Worm (Caenorhabditis elegans): Measurements from ENCODE around the gene mcm-5.

Gene mcm-5

DNA sequence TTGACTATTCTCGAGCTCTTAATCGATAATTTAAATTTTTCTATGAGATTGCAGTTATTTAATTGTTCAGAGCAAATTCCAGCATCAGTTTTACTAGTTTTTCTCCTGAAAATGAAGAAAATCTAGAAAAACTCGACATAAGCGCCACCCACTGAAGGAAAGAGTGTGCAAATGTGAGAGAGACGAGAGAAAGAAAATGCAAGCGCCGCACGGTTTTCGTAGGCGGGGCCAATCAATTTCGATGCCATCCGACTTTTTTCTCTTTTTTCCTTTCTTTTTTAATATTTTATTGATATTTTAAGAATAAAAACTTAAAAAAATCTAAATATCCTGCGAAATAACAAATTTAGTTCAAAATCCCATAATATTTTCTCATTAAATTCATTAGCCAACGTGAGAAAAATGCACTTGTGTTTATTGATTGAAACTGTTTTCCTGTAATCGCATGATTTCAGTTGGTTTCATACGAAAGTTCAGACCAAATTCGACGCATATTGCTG, 41.5 kb upstream of the mcm-5 start, which contains the start of gene cdk-12:
TSS of gene cdk-12 (plus strand) at position 450 of the 500 bp plus-strand sequence.
- TF ChIP-seq nhr-23 (tag; optimal IDR thresholded peaks at IDR 0.05): peak; percentile 16
- TF ChIP-seq snpc-4 (tag; optimal IDR thresholded peaks at IDR 0.05): peak; percentile 63
- TF ChIP-seq pha-4 (tag; optimal IDR thresholded peaks at IDR 0.05): peak; percentile 49
- TF ChIP-seq ceh-28 (tag; optimal IDR thresholded peaks at IDR 0.05): peak; percentile 22
- no peak for TF ChIP-seq elt-1 (tag; optimal IDR thresholded peaks at IDR 0.05)
- TF ChIP-seq lin-39 (tag; optimal IDR thresholded peaks at IDR 0.05): peak; percentile 35
- TF ChIP-seq lin-15B (tag; optimal IDR thresholded peaks at IDR 0.05): peak; percentile 36
- no peak for TF ChIP-seq unc-39 (tag; optimal IDR thresholded peaks at IDR 0.05)
- TF ChIP-seq nfya-1 (tag; optimal IDR thresholded peaks at IDR 0.05; ENCODE audit: insufficient read depth): peak; percentile 81
- TF ChIP-seq nhr-11 (tag; optimal IDR thresholded peaks at IDR 0.05): no peak
- peak; percentile 4 for TF ChIP-seq elt-2 (tag; optimal IDR thresholded peaks at IDR 0.05)
- no peak for TF ChIP-seq nhr-28 (tag; optimal IDR thresholded peaks at IDR 0.05)
- peak; percentile 34 for TF ChIP-seq hmg-11 (tag; optimal IDR thresholded peaks at IDR 0.05)
- TF ChIP-seq mdl-1 (tag; optimal IDR thresholded peaks at IDR 0.05): no peak

DNA sequence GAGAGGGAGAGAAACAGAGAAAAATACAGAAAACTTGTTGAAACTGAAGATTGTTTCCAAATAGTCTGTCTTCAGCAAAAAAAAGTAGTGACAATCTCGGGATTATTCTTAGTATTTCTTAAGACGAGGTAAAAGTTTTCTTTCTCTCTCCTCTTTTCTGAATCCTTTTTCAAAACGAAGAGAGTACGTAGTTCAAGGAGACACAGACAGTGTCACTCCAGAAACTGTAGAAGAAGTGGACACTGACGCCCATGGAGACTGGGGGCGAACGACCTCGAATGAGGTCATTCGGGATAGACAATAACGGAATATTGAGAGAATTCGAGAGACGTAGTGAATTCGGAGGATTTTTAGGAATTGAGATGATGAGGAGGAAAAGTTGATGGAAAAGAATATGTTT, 39.9 kb upstream of the mcm-5 start, which contains the start of gene gly-6:
TSS of gene gly-6 (minus strand) at position 245 of the 400 bp plus-strand sequence.
- TF ChIP-seq nhr-23 (tag; optimal IDR thresholded peaks at IDR 0.05) (peak; percentile 76), snpc-4 (tag; optimal IDR thresholded peaks at IDR 0.05) (no peak), nhr-25 (tag; optimal IDR thresholded peaks at IDR 0.05) (peak; percentile 66)

DNA sequence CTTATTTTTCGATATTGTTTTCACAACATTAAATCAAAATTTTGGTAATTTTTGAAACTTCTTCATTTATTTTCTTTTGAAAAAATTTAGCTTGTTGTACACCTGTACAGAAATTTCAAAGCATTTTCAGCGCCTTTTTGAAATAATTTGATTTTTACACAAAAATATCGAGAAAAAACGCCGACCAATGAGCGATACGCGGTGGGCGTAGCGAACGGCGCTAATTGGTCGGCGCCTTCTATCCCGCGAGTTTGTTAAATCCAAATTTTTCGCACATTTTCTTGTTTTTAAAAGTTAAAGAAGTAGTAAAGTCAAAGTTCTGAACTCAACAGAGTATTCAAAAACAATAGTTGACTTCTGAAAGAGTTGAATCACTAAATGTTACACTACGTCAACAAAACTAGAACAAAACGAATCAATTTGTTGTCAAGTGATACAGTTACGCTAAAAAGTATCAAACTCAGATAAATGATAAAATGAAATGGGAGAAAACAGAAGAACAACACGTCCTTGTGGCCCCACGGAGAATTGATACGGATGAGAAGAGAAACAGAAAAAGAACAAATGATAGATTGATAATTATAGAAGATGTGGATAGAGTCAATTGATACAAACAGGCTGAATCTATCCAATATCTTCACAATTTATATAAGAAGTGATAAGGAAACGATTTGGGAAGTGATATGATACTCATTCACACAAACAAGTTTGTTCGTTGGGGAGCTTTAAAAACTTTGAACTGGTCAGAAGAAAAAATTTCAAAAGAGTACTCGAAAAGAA, 37.3 kb upstream of the mcm-5 start:
- TF ChIP-seq unc-39 (tag; optimal IDR thresholded peaks at IDR 0.05) (no peak), nhr-12 (tag; optimal IDR thresholded peaks at IDR 0.05) (no peak), mml-1 (tag; optimal IDR thresholded peaks at IDR 0.05) (no peak), fos-1 (tag; optimal IDR thresholded peaks at IDR 0.05) (no peak), egl-27 (tag; optimal IDR thresholded peaks at IDR 0.05) (no peak), lsy-12 (tag; optimal IDR thresholded peaks at IDR 0.05) (no peak), pha-4 (tag; optimal IDR thresholded peaks at IDR 0.05) (no peak), aly-2 (tag; optimal IDR thresholded peaks at IDR 0.05) (no peak), zag-1 (tag; optimal IDR thresholded peaks at IDR 0.05) (no peak), hmg-11 (tag; optimal IDR thresholded peaks at IDR 0.05) (no peak), snpc-4 (tag; optimal IDR thresholded peaks at IDR 0.05) (no peak), ztf-4 (tag; optimal IDR thresholded peaks at IDR 0.05) (no peak), egl-5 (tag; optimal IDR thresholded peaks at IDR 0.05) (no peak), lin-39 (tag; optimal IDR thresholded peaks at IDR 0.05) (no peak), nhr-43 (tag; optimal IDR thresholded peaks at IDR 0.05; ENCODE audit: poor library complexity, severe bottlenecking) (peak; percentile 44), ceh-28 (tag; optimal IDR thresholded peaks at IDR 0.05) (no peak), nhr-77 (tag; optimal IDR thresholded peaks at IDR 0.05) (no peak), mdl-1 (tag; optimal IDR thresholded peaks at IDR 0.05) (no peak), eor-1 (tag; optimal IDR thresholded peaks at IDR 0.05) (no peak), R02D3.7 (tag; optimal IDR thresholded peaks at IDR 0.05) (no peak), nhr-11 (tag; optimal IDR thresholded peaks at IDR 0.05) (no peak), ZK546.5 (tag; optimal IDR thresholded peaks at IDR 0.05) (no peak), fkh-2 (tag; optimal IDR thresholded peaks at IDR 0.05) (no peak), tbx-2 (tag; optimal IDR thresholded peaks at IDR 0.05) (no peak), skn-1 (tag; optimal IDR thresholded peaks at IDR 0.05) (no peak), elt-2 (tag; optimal IDR thresholded peaks at IDR 0.05) (no peak), elt-3 (tag; optimal IDR thresholded peaks at IDR 0.05) (peak in 2 of 3 experiments; percentile 13 to 98), nhr-23 (tag; optimal IDR thresholded peaks at IDR 0.05) (peak; percentile 77), nhr-237 (tag; optimal IDR thresholded peaks at IDR 0.05) (no peak), elt-1 (tag; optimal IDR thresholded peaks at IDR 0.05) (no peak), ceh-16 (tag; optimal IDR thresholded peaks at IDR 0.05) (no peak), sea-2 (GFP tag; optimal IDR thresholded peaks at IDR 0.05) (no peak), nhr-67 (tag; optimal IDR thresholded peaks at IDR 0.05) (no peak), nhr-76 (tag; optimal IDR thresholded peaks at IDR 0.05) (no peak), daf-12 (tag; optimal IDR thresholded peaks at IDR 0.05) (no peak), nfya-1 (tag; optimal IDR thresholded peaks at IDR 0.05; ENCODE audit: insufficient read depth) (peak; percentile 90)
